Fruit fly (Drosophila melanogaster) whole organism, larva: ENCODE data around the gene Tsf1.

Experiments
- noc ChIP-seq: fragments of 200-800 bp; sonication (Bioruptor generic); optimal IDR thresholded peaks from 3 replicates; lab custom pipeline; 2019; ENCODE audit warnings: missing biosample characterization, mild to moderate bottlenecking, missing genetic modification characterization, moderate library complexity

The Tsf1 gene

dm6 chrX:18369767-18370166 is 17.1 kb upstream of the Tsf1 start:
- no peak for TF ChIP-seq noc (tag; lab: Kevin White, UChicago)

dm6 chrX:18370775-18371735 is 15.8 kb upstream of the Tsf1 start:
- no peak for TF ChIP-seq noc (tag; lab: Kevin White, UChicago)

- TF ChIP-seq noc (tag; lab: Kevin White, UChicago) = no peak
These were observed 12.4 kb upstream of the Tsf1 start for dm6 chrX:18374421-18374935.

dm6 chrX:18379791-18380190 is 7.1 kb upstream of the Tsf1 start, which contains the start of the genes por and CG6179:
TSS of gene por (minus strand) at chrX:18379854.
TSS of gene CG6179 (plus strand) at chrX:18380082.
- TF ChIP-seq noc (tag; lab: Kevin White, UChicago) = no peak

DNA sequence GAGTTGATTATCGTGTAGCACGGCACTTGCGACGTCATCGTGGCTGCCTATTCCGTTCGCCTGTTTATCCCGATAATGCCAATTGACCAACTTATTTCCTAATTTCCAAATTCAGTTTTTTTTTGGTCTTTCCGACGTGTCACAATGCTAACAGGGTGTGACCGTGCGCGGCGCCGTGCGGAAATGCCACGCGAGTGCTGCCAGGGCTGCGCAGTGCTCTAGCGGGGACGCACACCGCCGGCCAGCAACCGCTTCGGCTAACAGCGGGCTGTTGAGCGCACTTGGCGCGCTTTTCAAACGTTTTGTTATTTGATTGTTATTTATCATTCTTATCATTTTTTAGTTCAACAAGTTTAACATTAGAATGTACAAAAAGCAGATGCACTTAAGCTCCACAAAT is 1.8 kb upstream of the Tsf1 start, which contains the start of gene betaCOP:
Gene betaCOP (minus strand): TSS at position 187 of the 400 bp plus-strand sequence.
- TF ChIP-seq noc (tag; lab: Kevin White, UChicago) = no peak

dm6 chrX:18385801-18386200 is 1.1 kb upstream of the Tsf1 start:
- no peak for TF ChIP-seq noc (tag; lab: Kevin White, UChicago)

DNA sequence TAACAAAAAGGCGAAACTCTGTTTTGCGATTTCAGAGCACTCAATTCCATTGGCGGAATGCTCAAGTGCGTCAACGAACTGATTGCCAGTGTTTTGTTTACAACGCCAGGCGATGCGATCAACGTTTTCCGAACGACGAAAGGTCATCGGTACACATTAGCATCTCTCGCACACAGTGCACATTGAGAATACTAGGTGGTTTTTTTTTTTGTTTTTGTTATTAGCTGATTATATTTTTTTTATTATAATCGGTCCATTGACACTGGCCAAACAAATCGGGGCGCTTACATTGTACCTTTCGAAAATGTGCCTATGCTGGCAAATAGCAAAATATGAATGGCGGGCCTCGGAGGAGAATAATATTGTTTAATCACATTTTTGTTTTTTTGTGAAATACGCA is 8.3 kb downstream of the Tsf1 start:
- no peak for TF ChIP-seq noc (tag; lab: Kevin White, UChicago)

DNA sequence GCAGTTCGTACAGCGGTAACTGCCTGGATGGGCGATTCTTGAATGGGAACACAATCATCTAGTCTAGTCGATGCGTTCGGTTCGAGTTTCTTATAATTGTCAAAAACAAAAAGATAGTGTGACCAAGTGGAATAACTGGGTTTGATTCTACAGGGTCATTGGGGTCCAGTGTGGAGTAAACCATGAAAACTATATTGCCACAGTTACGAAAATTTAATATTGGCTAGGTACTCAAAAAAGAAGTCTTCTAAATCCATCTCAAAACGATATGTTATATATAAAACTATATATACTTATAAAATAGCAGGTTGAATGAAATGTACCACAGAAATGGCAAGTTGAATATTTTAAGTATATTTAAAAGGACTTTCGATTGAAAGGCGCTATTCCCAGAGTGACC is 13.1 kb downstream of the Tsf1 start, which contains the start of gene CG34328:
Gene CG34328 (minus strand): TSS at position 101 of the 400 bp plus-strand sequence.
- no peak for TF ChIP-seq noc (tag; lab: Kevin White, UChicago)

dm6 chrX:18402564-18402963 is 15.7 kb downstream of the Tsf1 start:
- no peak for TF ChIP-seq noc (tag; lab: Kevin White, UChicago)

DNA sequence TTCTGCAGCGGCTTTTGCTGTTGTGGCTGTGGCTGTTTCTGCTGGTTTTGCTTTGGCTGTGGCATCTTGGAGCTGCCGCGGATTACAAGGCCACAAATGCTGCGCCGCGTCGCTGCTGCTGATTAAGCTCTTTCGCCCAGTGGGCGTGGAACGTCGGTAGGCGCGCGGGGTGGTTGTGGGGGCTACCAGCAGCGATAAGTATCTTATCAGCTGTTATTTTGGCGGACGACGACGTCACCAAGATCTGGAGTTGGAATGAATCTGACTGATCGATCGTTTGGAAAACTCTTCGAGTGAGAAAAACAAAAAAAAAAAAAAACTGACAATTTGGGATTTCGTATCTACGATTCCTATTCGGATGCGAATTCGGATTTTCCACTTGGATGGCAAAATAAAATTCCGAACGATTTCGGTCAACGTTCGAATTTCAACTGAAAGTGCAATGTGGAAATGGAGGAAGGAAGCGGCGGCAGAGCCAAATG is 17.3 kb downstream of the Tsf1 start:
- TF ChIP-seq noc (tag; lab: Kevin White, UChicago) = no peak

- TF ChIP-seq noc (tag; lab: Kevin White, UChicago) = peak; percentile 81
These were observed 17.9 kb downstream of the Tsf1 start for dm6 chrX:18404632-18405238.

DNA sequence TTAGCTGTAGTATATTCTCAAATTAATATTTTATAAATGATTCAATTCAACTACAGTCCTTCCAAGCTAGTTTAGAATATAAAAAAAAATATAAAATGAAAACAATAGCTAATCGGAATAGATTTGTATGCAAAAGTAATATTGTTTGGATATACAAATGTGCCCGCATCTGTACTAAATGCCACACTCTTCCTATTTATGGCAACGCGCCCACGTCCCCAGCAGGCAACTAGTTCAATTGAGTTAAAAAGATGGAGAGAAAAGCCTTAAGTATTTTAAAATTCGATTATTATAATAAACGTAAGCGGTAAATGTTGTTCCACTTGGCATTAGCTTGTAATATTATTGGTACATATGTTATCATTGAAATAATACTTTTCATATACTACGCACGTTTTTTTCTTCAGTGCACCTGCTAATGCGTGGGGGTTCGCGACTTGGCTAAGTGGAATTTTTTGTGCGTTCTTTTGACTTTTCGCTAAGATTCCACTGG is 18.7 kb downstream of the Tsf1 start:
- TF ChIP-seq noc (tag; lab: Kevin White, UChicago) = peak; percentile 77

DNA sequence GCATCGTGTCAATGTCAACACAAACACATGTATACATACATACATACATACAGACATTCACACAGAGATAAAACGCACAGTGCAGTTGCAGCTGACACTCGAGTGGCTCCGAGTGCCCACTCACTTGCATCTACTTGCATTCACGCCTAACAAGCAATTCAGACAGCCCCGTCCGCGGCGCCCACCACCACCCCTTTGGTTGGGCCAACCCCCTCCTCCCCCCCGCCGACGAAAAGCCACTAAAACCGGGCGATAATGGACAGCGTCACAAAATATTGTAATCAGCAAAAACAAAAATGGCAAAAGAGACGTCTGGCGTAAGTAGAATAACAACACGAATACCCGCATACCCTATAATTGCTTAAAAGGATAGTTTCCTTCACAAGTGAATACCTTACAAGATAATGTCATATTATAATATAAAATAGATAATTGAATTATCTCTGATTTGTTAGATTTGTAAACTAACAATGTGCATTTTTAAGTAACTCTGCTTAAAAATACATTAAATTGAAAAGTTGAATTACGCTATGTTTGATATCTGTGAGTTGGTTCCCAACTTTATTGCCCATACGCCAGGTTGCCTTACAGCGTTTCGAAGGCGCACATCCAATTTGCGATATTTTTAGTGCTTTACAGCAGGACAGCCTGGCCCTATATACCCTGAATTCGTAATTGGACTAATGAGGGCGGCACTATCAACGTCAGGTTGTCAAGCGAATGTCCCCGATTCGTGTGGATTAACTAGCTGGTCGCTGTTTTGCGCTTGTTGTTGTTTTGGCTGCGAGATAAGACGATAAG is 19.9 kb downstream of the Tsf1 start:
- TF ChIP-seq noc (tag; lab: Kevin White, UChicago) = peak; percentile 67

DNA sequence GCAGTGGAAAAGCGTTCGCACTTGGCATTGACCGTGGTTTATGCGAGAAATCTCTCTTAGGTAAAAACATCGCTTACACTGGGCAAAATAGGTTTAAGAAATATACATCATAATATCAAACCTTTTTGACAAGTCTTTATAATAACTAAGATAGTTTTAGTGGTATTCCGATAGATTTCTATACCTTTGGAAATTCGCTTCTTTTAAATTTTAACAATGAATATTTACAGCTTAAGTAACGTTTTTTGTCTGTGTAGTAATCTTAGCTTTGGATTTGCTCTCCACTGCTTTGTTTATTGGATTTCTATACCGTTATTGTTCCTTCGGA is 20.5 kb downstream of the Tsf1 start:
- TF ChIP-seq noc (tag; lab: Kevin White, UChicago) = no peak

- TF ChIP-seq noc (tag; lab: Kevin White, UChicago) = no peak
These were observed 22.6 kb downstream of the Tsf1 start for dm6 chrX:18409449-18409848.
